Worm (Caenorhabditis elegans) whole organism, L3 larva: ENCODE measurements around the gene alkb-8.

ENCODE experiments used
- R02D3.7 ChIP-seq: fragments of 150-350 bp; optimal IDR thresholded peaks from 2 replicates; lab custom pipeline; 2014; ENCODE audit warnings: missing biosample characterization, missing genetic modification characterization
- ZK546.5 ChIP-seq: sonication (generic microtip); optimal IDR thresholded peaks from 2 replicates; lab custom pipeline; 2017; ENCODE audit warnings: missing biosample characterization, missing genetic modification characterization
- egl-27 ChIP-seq: sonication (generic microtip); optimal IDR thresholded peaks from 4 replicates; lab custom pipeline; 2017; ENCODE audit warnings: missing biosample characterization, missing genetic modification reagents, missing genetic modification characterization
- elt-1 ChIP-seq: fragments of 150-350 bp; optimal IDR thresholded peaks from 2 replicates; lab custom pipeline; 2014; ENCODE audit warnings: missing biosample characterization, missing genetic modification characterization
- nhr-28 ChIP-seq: fragments of 150-350 bp; optimal IDR thresholded peaks from 2 replicates; lab custom pipeline; 2014; ENCODE audit warnings: missing biosample characterization, missing genetic modification characterization
- zag-1 ChIP-seq: fragments of 150-350 bp; optimal IDR thresholded peaks from 2 replicates; lab custom pipeline; 2014; ENCODE audit warnings: missing biosample characterization, missing genetic modification characterization

ce11 chrIII:3723726-3724125, 14.6 kb downstream of the alkb-8 start:
- TF ChIP-seq zag-1 (tag; lab: Kevin White, UChicago) (no peak), egl-27 (tag; lab: Kevin White, UChicago) (no peak), R02D3.7 (tag; lab: Kevin White, UChicago) (no peak), nhr-28 (tag; lab: Kevin White, UChicago) (no peak), elt-1 (no peak), ZK546.5 (no peak)
